Worm (Caenorhabditis elegans) whole organism, L4 larva: ENCODE results near the gene sri-39.
A peak's percentile ranks its signal among the peaks of the same experiment; 100 is the strongest.

Source experiments
- D1046.2 ChIP-seq: fragments of 200-800 bp; sonication (Bioruptor generic); IDR thresholded peaks from 2 replicates; pipeline ENCODE4 v1.3.6; 2022; ENCODE audit warnings: missing genetic modification characterization, missing compliant biosample characterization
- R02D3.7 ChIP-seq: fragments of 150-350 bp; sonication (generic microtip); optimal IDR thresholded peaks from 3 replicates; lab custom pipeline; 2014; ENCODE audit warnings: missing biosample characterization, missing genetic modification characterization
- T26A8.4 ChIP-seq: fragments of 200-800 bp; sonication (Bioruptor generic); IDR thresholded peaks from 2 replicates; pipeline ENCODE4 v1.3.6; 2022; ENCODE audit warnings: missing genetic modification characterization, missing compliant biosample characterization
- Y105C5A.15 ChIP-seq: fragments of 200-800 bp; sonication (Bioruptor generic); IDR thresholded peaks from 2 replicates; pipeline ENCODE4 v1.3.6; 2022; ENCODE audit warnings: missing genetic modification characterization, missing compliant biosample characterization
- Y5F2A.4 ChIP-seq: fragments of 200-800 bp; sonication (Bioruptor generic); optimal IDR thresholded peaks from 2 replicates; lab custom pipeline; 2018; ENCODE audit warnings: mild to moderate bottlenecking, missing genetic modification characterization, missing compliant biosample characterization
- ZK337.2 ChIP-seq: fragments of 200-800 bp; sonication (Bioruptor generic); IDR thresholded peaks from 2 replicates; pipeline ENCODE4 v1.3.6; 2022; ENCODE audit warnings: missing genetic modification reagents, missing genetic modification characterization, missing compliant biosample characterization
- aha-1 ChIP-seq: fragments of 150-350 bp; peaks from one replicate; lab custom pipeline; 2014; ENCODE audit warnings: missing biosample characterization, missing genetic modification characterization
- ceh-20 ChIP-seq: fragments of 200-800 bp; sonication (Bioruptor generic); IDR thresholded peaks from 2 replicates; pipeline ENCODE4 v1.3.6; 2022; ENCODE audit warnings: missing genetic modification reagents, missing genetic modification characterization, missing compliant biosample characterization
- ceh-82 ChIP-seq: sonication (generic microtip); optimal IDR thresholded peaks from 2 replicates; lab custom pipeline; 2017; ENCODE audit warnings: missing biosample characterization, missing genetic modification characterization
- ces-1 ChIP-seq: fragments of 150-350 bp; sonication (generic microtip); optimal IDR thresholded peaks from 4 replicates; lab custom pipeline; 2014; ENCODE audit warnings: missing biosample characterization, missing genetic modification reagents, missing genetic modification characterization
- ctbp-1 ChIP-seq: fragments of 200-800 bp; sonication (Bioruptor generic); IDR thresholded peaks from 2 replicates; pipeline ENCODE4 v1.3.6; 2022; ENCODE audit warnings: missing genetic modification reagents, missing genetic modification characterization, missing compliant biosample characterization
- daf-16 ChIP-seq, 3 experiments: sonication (generic microtip); optimal IDR thresholded peaks; 2 replicates each; lab custom pipeline; 2016 to 2017; ENCODE audit warnings: missing genetic modification characterization in 3 of 3, missing genetic modification reagents in 3 of 3, mild to moderate bottlenecking in 2 of 3, missing compliant biosample characterization in 2 of 3, missing biosample characterization in 1 of 3, moderate library complexity in 1 of 3
- daf-19 ChIP-seq: fragments of 200-800 bp; sonication (Bioruptor generic); conservative IDR thresholded peaks from 2 replicates; pipeline ENCODE4 v1.3.6; 2022; ENCODE audit warnings: missing genetic modification characterization, missing compliant biosample characterization
- daf-8 ChIP-seq: fragments of 200-800 bp; sonication (Bioruptor generic); IDR thresholded peaks from 2 replicates; pipeline ENCODE4 v1.3.6; 2022; ENCODE audit warnings: missing genetic modification characterization, missing compliant biosample characterization
- dmd-6 ChIP-seq: fragments of 200-800 bp; sonication (Bioruptor generic); IDR thresholded peaks from 2 replicates; pipeline ENCODE4 v1.3.6; 2022; ENCODE audit warnings: missing genetic modification reagents, missing genetic modification characterization, missing compliant biosample characterization
- dpl-1 ChIP-seq: fragments of 150-350 bp; optimal IDR thresholded peaks from 2 replicates; lab custom pipeline; 2014; ENCODE audit warnings: missing biosample characterization, missing genetic modification reagents, missing genetic modification characterization
- dve-1 ChIP-seq: sonication (generic microtip); optimal IDR thresholded peaks from 2 replicates; lab custom pipeline; 2017; ENCODE audit warnings: antibody characterized with exemption, mild to moderate bottlenecking, missing genetic modification characterization, missing compliant biosample characterization; ENCODE audit not compliant: insufficient read depth
- egl-27 ChIP-seq: sonication (generic microtip); optimal IDR thresholded peaks from 3 replicates; lab custom pipeline; 2017; ENCODE audit warnings: missing biosample characterization, missing genetic modification reagents, missing genetic modification characterization
- fkh-10 ChIP-seq: fragments of 150-350 bp; optimal IDR thresholded peaks from 2 replicates; lab custom pipeline; 2014; ENCODE audit warnings: missing biosample characterization, missing genetic modification reagents, missing genetic modification characterization
- fos-1 ChIP-seq: fragments of 150-350 bp; optimal IDR thresholded peaks from 2 replicates; lab custom pipeline; 2014; ENCODE audit warnings: missing biosample characterization, missing genetic modification characterization
- hif-1 ChIP-seq, 2 experiments: sonication (generic microtip); optimal IDR thresholded peaks; 2 replicates each; lab custom pipeline; 2016 to 2017; ENCODE audit warnings: missing compliant biosample characterization in 2 of 2, missing genetic modification characterization in 2 of 2, missing genetic modification reagents in 2 of 2, missing genotype in 2 of 2, mild to moderate bottlenecking in 1 of 2
- hlh-11 ChIP-seq: fragments of 200-800 bp; sonication (Bioruptor generic); optimal IDR thresholded peaks from 2 replicates; lab custom pipeline; 2018; ENCODE audit warnings: mild to moderate bottlenecking, missing genetic modification characterization, missing compliant biosample characterization
- hlh-30 ChIP-seq: sonication (generic microtip); optimal IDR thresholded peaks from 2 replicates; lab custom pipeline; 2017; ENCODE audit warnings: antibody characterized with exemption, mild to moderate bottlenecking, missing genetic modification characterization, missing compliant biosample characterization; ENCODE audit not compliant: insufficient read depth
- lim-7 ChIP-seq: fragments of 200-800 bp; sonication (Bioruptor generic); IDR thresholded peaks from 2 replicates; pipeline ENCODE4 v1.3.6; 2022; ENCODE audit warnings: missing genetic modification characterization, missing compliant biosample characterization
- lin-1 ChIP-seq: fragments of 200-800 bp; sonication (Bioruptor generic); IDR thresholded peaks from 2 replicates; pipeline ENCODE4 v1.3.6; 2022; ENCODE audit warnings: missing genetic modification reagents, missing genetic modification characterization, missing compliant biosample characterization
- lin-13 ChIP-seq: fragments of 150-350 bp; optimal IDR thresholded peaks from 2 replicates; lab custom pipeline; 2014; ENCODE audit warnings: missing biosample characterization, missing genetic modification reagents, missing genetic modification characterization
- lin-29 ChIP-seq: fragments of 200-800 bp; sonication (Bioruptor generic); IDR thresholded peaks from 2 replicates; pipeline ENCODE4 v1.3.6; 2022; ENCODE audit warnings: missing genetic modification reagents, missing genetic modification characterization, missing compliant biosample characterization
- lin-39 ChIP-seq: fragments of 150-350 bp; optimal IDR thresholded peaks from 2 replicates; lab custom pipeline; 2014; ENCODE audit warnings: missing biosample characterization, missing genetic modification reagents, missing genetic modification characterization
- lir-3 ChIP-seq: sonication (generic microtip); optimal IDR thresholded peaks from 2 replicates; lab custom pipeline; 2016; ENCODE audit warnings: mild to moderate bottlenecking, missing genetic modification characterization, missing compliant biosample characterization
- lsy-2 ChIP-seq, 2 experiments: fragments of 150-350 bp in 1 of 2; sonication (generic microtip) in 1 of 2; optimal IDR thresholded peaks; 2 replicates each; lab custom pipeline; 2014 to 2017; ENCODE audit warnings: missing biosample characterization in 2 of 2, missing genetic modification characterization in 2 of 2
- madf-9 ChIP-seq: fragments of 200-800 bp; sonication (Bioruptor generic); conservative IDR thresholded peaks from 2 replicates; pipeline ENCODE4 v1.3.6; 2022; ENCODE audit warnings: missing genetic modification reagents, missing genetic modification characterization, missing compliant biosample characterization
- mdl-1 ChIP-seq, 2 experiments: fragments of 150-350 bp in 1 of 2; sonication (generic microtip) in 1 of 2; optimal IDR thresholded peaks; 2 replicates each; lab custom pipeline; 2014 to 2017; ENCODE audit warnings: missing biosample characterization in 2 of 2, missing genetic modification characterization in 2 of 2
- mxl-2 ChIP-seq: fragments of 200-800 bp; sonication (Bioruptor generic); conservative IDR thresholded peaks from 2 replicates; pipeline ENCODE4 v1.3.6; 2022; ENCODE audit warnings: missing genetic modification reagents, missing genetic modification characterization, missing compliant biosample characterization
- nhr-111 ChIP-seq: fragments of 200-800 bp; sonication (Bioruptor generic); optimal IDR thresholded peaks from 2 replicates; lab custom pipeline; 2018; ENCODE audit warnings: mild to moderate bottlenecking, missing genetic modification characterization, missing compliant biosample characterization
- nhr-28 ChIP-seq: fragments of 150-350 bp; optimal IDR thresholded peaks from 2 replicates; lab custom pipeline; 2014; ENCODE audit warnings: missing biosample characterization, missing genetic modification characterization
- nhr-41 ChIP-seq: fragments of 200-800 bp; sonication (Bioruptor generic); IDR thresholded peaks from 2 replicates; pipeline ENCODE4 v1.3.6; 2022; ENCODE audit warnings: missing genetic modification reagents, missing genetic modification characterization, missing compliant biosample characterization
- nhr-42 ChIP-seq: fragments of 200-800 bp; sonication (Bioruptor generic); IDR thresholded peaks from 2 replicates; pipeline ENCODE4 v1.3.6; 2022; ENCODE audit warnings: missing genetic modification characterization, missing compliant biosample characterization
- nhr-6 ChIP-seq: fragments of 150-350 bp; optimal IDR thresholded peaks from 2 replicates; lab custom pipeline; 2014; ENCODE audit warnings: missing biosample characterization, missing genetic modification characterization
- nhr-77 ChIP-seq: fragments of 150-350 bp; optimal IDR thresholded peaks from 2 replicates; lab custom pipeline; 2014; ENCODE audit warnings: missing biosample characterization, missing genetic modification characterization
- pha-4 ChIP-seq, 2 experiments: fragments of 150-350 bp in 1 of 2; fragments of 200-800 bp in 1 of 2; sonication (Bioruptor generic) in 1 of 2; IDR thresholded peaks in 1 of 2; optimal IDR thresholded peaks in 1 of 2; 2 replicates each; pipeline versions ENCODE4 v1.3.6 to Lab custom; 2014 to 2022; ENCODE audit warnings: missing genetic modification characterization in 2 of 2, missing genetic modification reagents in 2 of 2, missing biosample characterization in 1 of 2, missing compliant biosample characterization in 1 of 2
- rbr-2 ChIP-seq: sonication (generic microtip); optimal IDR thresholded peaks from 2 replicates; lab custom pipeline; 2016; ENCODE audit warnings: missing genotype, missing genetic modification characterization, missing compliant biosample characterization
- saeg-2 ChIP-seq: fragments of 200-800 bp; sonication (Bioruptor generic); IDR thresholded peaks from 2 replicates; pipeline ENCODE4 v1.3.6; 2022; ENCODE audit warnings: missing genetic modification reagents, missing genetic modification characterization, missing compliant biosample characterization
- sdz-12 ChIP-seq: fragments of 200-800 bp; sonication (Bioruptor generic); optimal IDR thresholded peaks from 2 replicates; lab custom pipeline; 2018; ENCODE audit warnings: mild to moderate bottlenecking, missing genetic modification characterization, missing compliant biosample characterization
- snpc-1.2 ChIP-seq: fragments of 200-800 bp; sonication (Bioruptor generic); IDR thresholded peaks from 2 replicates; pipeline ENCODE4 v1.3.6; 2022; ENCODE audit warnings: missing genetic modification reagents, missing genetic modification characterization, missing compliant biosample characterization
- unc-130 ChIP-seq: sonication (generic microtip); optimal IDR thresholded peaks from 2 replicates; lab custom pipeline; 2016; ENCODE audit warnings: missing genetic modification reagents, missing genetic modification characterization, missing compliant biosample characterization
- vab-7 ChIP-seq: fragments of 200-800 bp; sonication (Bioruptor generic); IDR thresholded peaks from 2 replicates; pipeline ENCODE4 v1.3.6; 2022; ENCODE audit warnings: missing genetic modification reagents, missing genetic modification characterization, missing compliant biosample characterization
- zfp-2 ChIP-seq: sonication (generic microtip); optimal IDR thresholded peaks from 2 replicates; lab custom pipeline; 2016; ENCODE audit warnings: mild to moderate bottlenecking, missing genetic modification characterization, missing compliant biosample characterization
- zfp-3 ChIP-seq: fragments of 200-800 bp; sonication (Bioruptor generic); conservative IDR thresholded peaks from 2 replicates; pipeline ENCODE4 v1.3.6; 2022; ENCODE audit warnings: missing genetic modification reagents, missing genetic modification characterization, missing compliant biosample characterization
- ztf-11 ChIP-seq: fragments of 150-350 bp; optimal IDR thresholded peaks from 2 replicates; lab custom pipeline; 2014; ENCODE audit warnings: missing biosample characterization, missing genetic modification characterization
- ztf-7 ChIP-seq: fragments of 150-350 bp; optimal IDR thresholded peaks from 2 replicates; lab custom pipeline; 2014; ENCODE audit warnings: missing biosample characterization, missing genetic modification characterization

The sri-39 gene

DNA sequence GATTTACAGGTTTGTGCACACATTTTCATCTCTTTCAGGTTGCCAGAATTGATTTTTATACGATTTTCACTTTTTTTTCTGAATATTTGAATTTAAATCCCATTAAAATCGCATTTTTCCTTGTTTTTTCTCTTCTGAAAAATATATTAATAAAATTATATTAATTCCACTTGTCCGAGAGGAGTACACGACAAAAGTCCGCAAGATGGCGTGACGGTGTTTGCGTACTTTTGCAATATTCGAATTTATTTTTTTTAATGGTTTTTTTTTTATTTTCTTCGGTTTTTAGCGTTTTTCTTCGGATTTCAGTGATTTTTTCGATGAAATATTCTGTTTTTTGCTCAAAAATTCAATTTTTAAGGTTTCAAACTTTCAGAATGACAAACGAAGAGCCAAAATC, 22.4 kb upstream of the sri-39 start, which contains the start of gene usp-39 (continued):
- TF ChIP-seq ZK337.2 (peak; percentile 56; the same call in 1 of the 2 replicates), lin-13 (peak; percentile 73), rbr-2 (tag; lab: Kevin White, UChicago) (no peak), ceh-82 (tag; lab: Kevin White, UChicago) (no peak), aha-1 (tag; lab: Kevin White, UChicago) (no peak), mxl-2 (GFP tag; lab: Robert Waterston, UW) (no peak), fos-1 (tag; lab: Kevin White, UChicago) (no peak), vab-7 (peak; percentile 46; the same call in 1 of the 2 replicates), lin-1 (GFP tag; lab: Robert Waterston, UW) (no peak), hif-1 (tag; optimal IDR thresholded peaks at IDR 0.05; lab: Kevin White, UChicago) (peak in 1 of 2 experiments; percentile 48), daf-19 (no peak), saeg-2 (GFP tag; lab: Robert Waterston, UW) (no peak), ztf-7 (no peak), lsy-2 (tag; optimal IDR thresholded peaks at IDR 0.05; lab: Kevin White, UChicago) (peak; percentile 15 to 94), sdz-12 (GFP tag; lab: Kevin White, UChicago) (no peak), zfp-3 (GFP tag; lab: Robert Waterston, UW) (0 out of 2 replicates have a peak, but pooled peaks have one; percentile 44), hlh-30 (peak; percentile 57), nhr-6 (no peak), nhr-28 (tag; lab: Kevin White, UChicago) (peak; percentile 5), lin-29 (GFP tag; lab: Robert Waterston, UW) (peak; percentile 61; the same call in 1 of the 2 replicates), daf-8 (GFP tag; lab: Robert Waterston, UW) (no peak), lim-7 (GFP tag; lab: Robert Waterston, UW) (no peak), fkh-10 (GFP tag; lab: Kevin White, UChicago) (peak; percentile 44), egl-27 (tag; lab: Kevin White, UChicago) (no peak), ces-1 (peak; percentile 93), pha-4 (GFP tag; IDR thresholded peaks at IDR 0.05; lab: Robert Waterston, UW) (peak; percentile 61; the same call in 1 of the 2 replicates), pha-4 (tag; optimal IDR thresholded peaks at IDR 0.05; lab: Kevin White, UChicago) (no peak), D1046.2 (GFP tag; lab: Robert Waterston, UW) (no peak), nhr-111 (GFP tag; lab: Kevin White, UChicago) (no peak), madf-9 (GFP tag; lab: Robert Waterston, UW) (peak; percentile 61), ctbp-1 (peak; percentile 48; the same call in 1 of the 2 replicates), nhr-77 (peak; percentile 85), daf-16 (GFP tag; optimal IDR thresholded peaks at IDR 0.05; lab: Kevin White, UChicago) (no peak), daf-16 (tag; optimal IDR thresholded peaks at IDR 0.05; lab: Kevin White, UChicago) (peak; percentile 65), T26A8.4 (peak; percentile 73; the same call in 1 of the 2 replicates), hlh-11 (tag; lab: Kevin White, UChicago) (no peak), Y5F2A.4 (no peak), nhr-42 (GFP tag; lab: Robert Waterston, UW) (0 out of 2 replicates have a peak, but pooled peaks have one; percentile 44), nhr-41 (GFP tag; lab: Robert Waterston, UW) (no peak), dve-1 (tag; lab: Kevin White, UChicago) (peak; percentile 79), snpc-1.2 (peak; percentile 55; the same call in 1 of the 2 replicates), dmd-6 (GFP tag; lab: Robert Waterston, UW) (peak; percentile 62), ztf-11 (tag; lab: Kevin White, UChicago) (no peak), lir-3 (no peak), ceh-20 (GFP tag; lab: Robert Waterston, UW) (peak; percentile 36; the same call in 1 of the 2 replicates), zfp-2 (tag; lab: Kevin White, UChicago) (no peak), R02D3.7 (no peak), unc-130 (peak; percentile 48), mdl-1 (tag; optimal IDR thresholded peaks at IDR 0.05; lab: Kevin White, UChicago) (peak in 1 of 2 experiments; percentile 3), Y105C5A.15 (no peak), lin-39 (tag; lab: Kevin White, UChicago) (no peak), dpl-1 (GFP tag; lab: Kevin White, UChicago) (peak; percentile 86)
